Worm (Caenorhabditis elegans) whole organism, L2 larva: ENCODE measurements around the gene tmem-24.

Source experiments
- F13H6.1 ChIP-seq: sonication (generic microtip); optimal IDR thresholded peaks from 2 replicates; lab custom pipeline; 2016; ENCODE audit warnings: missing genetic modification characterization, missing compliant biosample characterization
- R02D3.7 ChIP-seq: fragments of 150-350 bp; optimal IDR thresholded peaks from 2 replicates; lab custom pipeline; 2014; ENCODE audit warnings: missing biosample characterization, missing genetic modification characterization
- Y55F3AM.14 ChIP-seq: fragments of 200-800 bp; sonication (Bioruptor generic); optimal IDR thresholded peaks from 2 replicates; lab custom pipeline; 2018; ENCODE audit warnings: mild to moderate bottlenecking, missing genetic modification characterization, missing compliant biosample characterization
- ZK546.5 ChIP-seq: sonication (generic microtip); optimal IDR thresholded peaks from 2 replicates; lab custom pipeline; 2017; ENCODE audit warnings: missing biosample characterization, missing genetic modification characterization
- alr-1 ChIP-seq: fragments of 150-350 bp; optimal IDR thresholded peaks from 2 replicates; lab custom pipeline; 2014; ENCODE audit warnings: missing biosample characterization, missing genetic modification characterization
- aly-2 ChIP-seq: fragments of 150-350 bp; optimal IDR thresholded peaks from 2 replicates; lab custom pipeline; 2014; ENCODE audit warnings: missing biosample characterization, missing genetic modification characterization
- ama-1 ChIP-seq: fragments of 150-350 bp; optimal IDR thresholded peaks from 2 replicates; lab custom pipeline; 2018; ENCODE audit warnings: inconsistent platforms
- blmp-1 ChIP-seq: sonication (generic microtip); optimal IDR thresholded peaks from 2 replicates; lab custom pipeline; 2017; ENCODE audit warnings: missing genetic modification characterization, mild to moderate bottlenecking, missing compliant biosample characterization, antibody characterized with exemption, moderate library complexity; ENCODE audit not compliant: insufficient read depth
- ceh-82 ChIP-seq: fragments of 150-350 bp; optimal IDR thresholded peaks from 2 replicates; lab custom pipeline; 2014; ENCODE audit warnings: missing biosample characterization, missing genetic modification characterization
- crh-2 ChIP-seq: sonication (generic microtip); optimal IDR thresholded peaks from 2 replicates; lab custom pipeline; 2017; ENCODE audit warnings: missing biosample characterization, missing genetic modification characterization
- dmd-4 ChIP-seq: sonication (generic microtip); optimal IDR thresholded peaks from 2 replicates; lab custom pipeline; 2017; ENCODE audit warnings: missing biosample characterization, missing genetic modification characterization
- elt-1 ChIP-seq: fragments of 150-350 bp; optimal IDR thresholded peaks from 2 replicates; lab custom pipeline; 2014; ENCODE audit warnings: missing biosample characterization, missing genetic modification characterization
- elt-3 ChIP-seq: sonication (generic microtip); optimal IDR thresholded peaks from 2 replicates; lab custom pipeline; 2017; ENCODE audit warnings: missing biosample characterization, missing genetic modification characterization
- fos-1 ChIP-seq: fragments of 150-350 bp; optimal IDR thresholded peaks from 2 replicates; lab custom pipeline; 2014; ENCODE audit warnings: missing biosample characterization, missing genetic modification characterization
- lin-11 ChIP-seq: fragments of 150-350 bp; sonication (generic microtip); optimal IDR thresholded peaks from 2 replicates; lab custom pipeline; 2014; ENCODE audit warnings: missing biosample characterization, missing genetic modification characterization, inconsistent platforms, mixed read lengths
- lin-39 ChIP-seq: fragments of 150-350 bp; optimal IDR thresholded peaks from 2 replicates; lab custom pipeline; 2014; ENCODE audit warnings: missing biosample characterization, missing genetic modification reagents, missing genetic modification characterization
- mab-5 ChIP-seq: fragments of 150-350 bp; optimal IDR thresholded peaks from 2 replicates; lab custom pipeline; 2014; ENCODE audit warnings: missing biosample characterization, missing genetic modification characterization
- mbf-1 ChIP-seq: sonication (generic microtip); optimal IDR thresholded peaks from 2 replicates; lab custom pipeline; 2017; ENCODE audit warnings: missing biosample characterization, missing genetic modification characterization
- mdl-1 ChIP-seq, 2 experiments: fragments of 150-350 bp in 1 of 2; sonication (generic microtip) in 1 of 2; optimal IDR thresholded peaks; 2 replicates each; lab custom pipeline; 2017; ENCODE audit warnings: missing biosample characterization in 2 of 2, missing genetic modification characterization in 2 of 2
- nhr-10 ChIP-seq: sonication (generic microtip); optimal IDR thresholded peaks from 2 replicates; lab custom pipeline; 2017; ENCODE audit warnings: missing biosample characterization, missing genetic modification characterization
- nhr-11 ChIP-seq: fragments of 150-350 bp; optimal IDR thresholded peaks from 2 replicates; lab custom pipeline; 2014; ENCODE audit warnings: missing biosample characterization, missing genetic modification characterization
- nhr-12 ChIP-seq: fragments of 150-350 bp; optimal IDR thresholded peaks from 2 replicates; lab custom pipeline; 2014; ENCODE audit warnings: missing biosample characterization, missing genetic modification characterization
- nhr-129 ChIP-seq: fragments of 150-350 bp; optimal IDR thresholded peaks from 2 replicates; lab custom pipeline; 2014; ENCODE audit warnings: missing biosample characterization, missing genetic modification characterization
- nhr-21 ChIP-seq: fragments of 150-350 bp; optimal IDR thresholded peaks from 2 replicates; lab custom pipeline; 2014; ENCODE audit warnings: missing biosample characterization, missing genetic modification characterization
- nhr-23 ChIP-seq: fragments of 150-350 bp; optimal IDR thresholded peaks from 2 replicates; lab custom pipeline; 2014; ENCODE audit warnings: missing biosample characterization, missing genetic modification reagents, missing genetic modification characterization
- nhr-237 ChIP-seq: fragments of 150-350 bp; optimal IDR thresholded peaks from 2 replicates; lab custom pipeline; 2014; ENCODE audit warnings: missing biosample characterization, missing genetic modification characterization
- nhr-25 ChIP-seq: fragments of 150-350 bp; sonication (generic microtip); optimal IDR thresholded peaks from 3 replicates; lab custom pipeline; 2014; ENCODE audit warnings: missing biosample characterization, missing genetic modification characterization
- nhr-6 ChIP-seq: fragments of 150-350 bp; optimal IDR thresholded peaks from 2 replicates; lab custom pipeline; 2014; ENCODE audit warnings: missing biosample characterization, missing genetic modification characterization
- nhr-77 ChIP-seq: fragments of 150-350 bp; optimal IDR thresholded peaks from 2 replicates; lab custom pipeline; 2014; ENCODE audit warnings: missing biosample characterization, missing genetic modification characterization
- sem-4 ChIP-seq: fragments of 150-350 bp; optimal IDR thresholded peaks from 2 replicates; lab custom pipeline; 2014; ENCODE audit warnings: missing biosample characterization, missing genetic modification reagents, missing genetic modification characterization
- skn-1 ChIP-seq: sonication (generic microtip); optimal IDR thresholded peaks from 2 replicates; lab custom pipeline; 2017; ENCODE audit warnings: missing biosample characterization, missing genetic modification characterization
- sma-9 ChIP-seq, 2 experiments: fragments of 150-350 bp in 1 of 2; sonication (generic microtip) in 1 of 2; optimal IDR thresholded peaks; 2 replicates each; lab custom pipeline; 2014 to 2016; ENCODE audit warnings: missing genetic modification characterization in 2 of 2, mild to moderate bottlenecking in 1 of 2, missing biosample characterization in 1 of 2, missing compliant biosample characterization in 1 of 2, missing genetic modification reagents in 1 of 2, moderate library complexity in 1 of 2
- snpc-4 ChIP-seq: fragments of 150-350 bp; optimal IDR thresholded peaks from 2 replicates; lab custom pipeline; 2014; ENCODE audit warnings: missing biosample characterization, missing genetic modification characterization
- unc-39 ChIP-seq: fragments of 150-350 bp; optimal IDR thresholded peaks from 2 replicates; lab custom pipeline; 2014; ENCODE audit warnings: missing biosample characterization, missing genetic modification characterization
- unc-55 ChIP-seq: fragments of 150-350 bp; sonication (generic microtip); optimal IDR thresholded peaks from 3 replicates; lab custom pipeline; 2014; ENCODE audit warnings: missing biosample characterization, missing genetic modification reagents, missing genetic modification characterization
- unc-62 ChIP-seq: fragments of 150-350 bp; optimal IDR thresholded peaks from 2 replicates; lab custom pipeline; 2014; ENCODE audit warnings: missing biosample characterization, missing genetic modification reagents, missing genetic modification characterization
- ztf-1 ChIP-seq: fragments of 200-800 bp; sonication (Bioruptor generic); conservative IDR thresholded peaks from 2 replicates; pipeline ENCODE4 v1.3.6; 2022; ENCODE audit warnings: missing genetic modification characterization, missing compliant biosample characterization
- ztf-4 ChIP-seq: fragments of 150-350 bp; optimal IDR thresholded peaks from 2 replicates; lab custom pipeline; 2014; ENCODE audit warnings: missing biosample characterization, missing genetic modification characterization

tmem-24 gene

ce11 chrX:3678507-3679175 lies 33.9 kb upstream of the tmem-24 start, which contains the start of gene tag-52 (continued):
- TF ChIP-seq nhr-129 (tag; lab: Kevin White, UChicago) (peak; percentile 74), nhr-23 (tag; lab: Kevin White, UChicago) (no peak), elt-3 (tag; lab: Kevin White, UChicago) (no peak), elt-1 (tag; lab: Kevin White, UChicago) (no peak), fos-1 (peak; percentile 16), nhr-237 (no peak), sma-9 (GFP tag; optimal IDR thresholded peaks at IDR 0.05; lab: Kevin White, UChicago) (peak; percentile 85), sma-9 (tag; optimal IDR thresholded peaks at IDR 0.05; lab: Kevin White, UChicago) (no peak), unc-55 (GFP tag; lab: Kevin White, UChicago) (peak; percentile 38), blmp-1 (tag; lab: Kevin White, UChicago) (peak; percentile 1), ztf-1 (no peak), nhr-6 (tag; lab: Kevin White, UChicago) (no peak), nhr-25 (tag; lab: Kevin White, UChicago) (peak; percentile 49), snpc-4 (no peak), alr-1 (tag; lab: Kevin White, UChicago) (no peak), ceh-82 (no peak), ztf-4 (no peak), nhr-12 (no peak), unc-62 (GFP tag; lab: Kevin White, UChicago) (no peak), crh-2 (tag; lab: Kevin White, UChicago) (peak; percentile 55)
- TF ChIP-seq, all 48 proteins: peak for 14

- TF ChIP-seq F13H6.1 (tag; lab: Kevin White, UChicago): no peak
- TF ChIP-seq nhr-237: no peak
- no peak for TF ChIP-seq nhr-12
- no peak for TF ChIP-seq unc-62 (GFP tag; lab: Kevin White, UChicago)
- TF ChIP-seq ama-1 (lab: Kevin White, UChicago): no peak
- no peak for TF ChIP-seq Y55F3AM.14 (GFP tag; lab: Kevin White, UChicago)
- no peak for TF ChIP-seq ZK546.5 (tag; lab: Kevin White, UChicago)
- TF ChIP-seq lin-39: no peak
- TF ChIP-seq, all 48 proteins: peak for 0
Measured at ce11 chrX:3673584-3674108, 28.9 kb upstream of the tmem-24 start, which contains the start of gene ceh-63. TSS of gene ceh-63 (minus strand) at chrX:3674058.

- TF ChIP-seq ztf-4 (no peak), crh-2 (tag; lab: Kevin White, UChicago) (no peak), elt-1 (tag; lab: Kevin White, UChicago) (no peak), lin-11 (tag; lab: Kevin White, UChicago) (no peak), F13H6.1 (tag; lab: Kevin White, UChicago) (no peak), nhr-25 (tag; lab: Kevin White, UChicago) (no peak), nhr-237 (no peak), nhr-77 (tag; lab: Kevin White, UChicago) (no peak), blmp-1 (tag; lab: Kevin White, UChicago) (no peak), Y55F3AM.14 (GFP tag; lab: Kevin White, UChicago) (no peak), nhr-11 (tag; lab: Kevin White, UChicago) (no peak), nhr-6 (tag; lab: Kevin White, UChicago) (no peak), ZK546.5 (tag; lab: Kevin White, UChicago) (no peak), nhr-21 (no peak), nhr-10 (tag; lab: Kevin White, UChicago) (no peak), unc-39 (tag; lab: Kevin White, UChicago) (no peak)
Measured at ce11 chrX:3671998-3672397, 27.3 kb upstream of the tmem-24 start, which contains the start of gene C02F12.5. TSS of gene C02F12.5 (minus strand) at chrX:3672098.

ce11 chrX:3668842-3669241 lies 24.1 kb upstream of the tmem-24 start, which contains the start of gene snet-1:
TSS of gene snet-1 (minus strand) at chrX:3668942.
- no peak for TF ChIP-seq ceh-82
- no peak for TF ChIP-seq mdl-1 (tag; optimal IDR thresholded peaks at IDR 0.05; lab: Kevin White, UChicago)
- no peak for TF ChIP-seq fos-1
- no peak for TF ChIP-seq ztf-1
- no peak for TF ChIP-seq skn-1
- no peak for TF ChIP-seq sma-9 (GFP tag; optimal IDR thresholded peaks at IDR 0.05; lab: Kevin White, UChicago)
- TF ChIP-seq sma-9 (tag; optimal IDR thresholded peaks at IDR 0.05; lab: Kevin White, UChicago): no peak
- TF ChIP-seq nhr-21: no peak
- TF ChIP-seq aly-2: no peak
- no peak for TF ChIP-seq mab-5
- TF ChIP-seq alr-1 (tag; lab: Kevin White, UChicago): no peak
- no peak for TF ChIP-seq dmd-4 (tag; lab: Kevin White, UChicago)
- TF ChIP-seq mbf-1 (tag; lab: Kevin White, UChicago): no peak
- no peak for TF ChIP-seq elt-3 (tag; lab: Kevin White, UChicago)
- no peak for TF ChIP-seq R02D3.7 (tag; lab: Kevin White, UChicago)
- TF ChIP-seq nhr-10 (tag; lab: Kevin White, UChicago): no peak
- no peak for TF ChIP-seq sem-4
- no peak for TF ChIP-seq lin-11 (tag; lab: Kevin White, UChicago)
- TF ChIP-seq unc-62 (GFP tag; lab: Kevin White, UChicago): no peak
